Worm (Caenorhabditis elegans): ENCODE data around the gene ora-1.
A peak's percentile ranks its signal among the peaks of the same experiment; 100 is the strongest.

DNA sequence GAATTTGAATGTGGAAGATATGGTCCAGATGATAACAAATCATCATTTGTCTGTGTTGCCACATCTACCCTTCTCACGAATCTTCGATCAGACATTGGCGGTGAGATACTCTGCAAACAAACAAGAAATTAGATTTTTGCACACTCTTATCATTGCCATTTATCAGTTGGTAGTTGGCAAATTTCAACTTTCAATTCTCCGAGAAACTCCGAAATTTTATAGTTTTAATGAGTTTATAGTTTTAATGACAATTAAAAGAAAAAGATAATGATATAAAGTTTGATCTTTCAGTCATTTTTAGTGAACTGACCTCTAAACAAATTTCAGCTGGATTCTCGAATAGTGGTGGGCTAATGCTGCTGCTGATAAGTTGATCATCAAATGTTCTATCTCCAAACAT is 46.2 kb downstream of the ora-1 start:
- no peak for TF ChIP-seq ztf-11 (tag; optimal IDR thresholded peaks at IDR 0.05)
- no peak for TF ChIP-seq lin-13 (GFP tag; optimal IDR thresholded peaks at IDR 0.05)
- TF ChIP-seq aly-2 (tag; optimal IDR thresholded peaks at IDR 0.05), result no peak
- no peak for TF ChIP-seq blmp-1 (tag; optimal IDR thresholded peaks at IDR 0.05; ENCODE audit: insufficient read depth)
- TF ChIP-seq lin-39 (tag; optimal IDR thresholded peaks at IDR 0.05), result no peak
- no peak for TF ChIP-seq unc-39 (tag; optimal IDR thresholded peaks at IDR 0.05)
- TF ChIP-seq zag-1 (tag; optimal IDR thresholded peaks at IDR 0.05), result no peak
- TF ChIP-seq elt-3 (tag; optimal IDR thresholded peaks at IDR 0.05), result no peak
- peak; percentile 29 for TF ChIP-seq crh-2 (tag; optimal IDR thresholded peaks at IDR 0.05)
- no peak for TF ChIP-seq nhr-6 (tag; optimal IDR thresholded peaks at IDR 0.05)
- TF ChIP-seq snpc-4 (tag; optimal IDR thresholded peaks at IDR 0.05), result no peak
- TF ChIP-seq nhr-11 (tag; optimal IDR thresholded peaks at IDR 0.05), result no peak

All from whole organism, L2 larva.